Worm (Caenorhabditis elegans): ENCODE results near the gene C24F3.2.

The C24F3.2 gene

DNA sequence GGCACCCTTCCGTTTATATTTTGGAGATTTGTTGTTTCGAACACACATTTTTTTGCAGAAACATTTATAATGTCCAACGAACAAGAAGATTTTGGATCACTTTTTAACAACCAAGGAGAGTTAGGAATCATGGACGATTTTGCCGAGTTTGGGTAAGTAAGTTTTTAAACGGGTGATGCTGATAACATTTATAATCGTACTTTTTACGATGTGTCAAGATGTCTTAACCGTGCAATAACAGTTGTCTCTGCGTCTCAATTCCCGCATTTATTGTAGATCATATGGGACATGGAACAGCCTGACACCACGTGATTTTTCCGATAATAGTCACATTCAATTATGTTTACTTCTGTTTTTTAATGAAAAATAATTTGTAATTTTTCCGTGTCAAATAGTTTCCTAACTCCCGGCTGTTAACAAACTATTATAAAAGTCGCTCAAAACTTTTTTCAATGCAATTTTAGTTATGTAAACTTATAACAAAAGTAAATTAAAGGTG lies 28.3 kb downstream of the C24F3.2 start, which contains the start of gene daf-14:
daf-14 (plus strand) TSS at position 51 of the 499 bp plus-strand sequence.
- no peak for TF ChIP-seq unc-30 (tag; optimal IDR thresholded peaks at IDR 0.05)
- no peak for TF ChIP-seq unc-130 (tag; optimal IDR thresholded peaks at IDR 0.05)
- no peak for TF ChIP-seq grh-1 (GFP tag; IDR thresholded peaks at IDR 0.05)
- TF ChIP-seq mef-2 (tag; optimal IDR thresholded peaks at IDR 0.05), result no peak
- TF ChIP-seq lin-14 (GFP tag; optimal IDR thresholded peaks at IDR 0.05), result peak; percentile 53
- no peak for TF ChIP-seq efl-3 (GFP tag; optimal IDR thresholded peaks at IDR 0.05)
- peak; percentile 25 for TF ChIP-seq nhr-47 (tag; optimal IDR thresholded peaks at IDR 0.05)
- no peak for TF ChIP-seq ceh-90 (tag; optimal IDR thresholded peaks at IDR 0.05)
- TF ChIP-seq blmp-1 (tag; optimal IDR thresholded peaks at IDR 0.05), result peak; percentile 19
- peak; percentile 22 for TF ChIP-seq elt-2 (tag; optimal IDR thresholded peaks at IDR 0.05)
- TF ChIP-seq aha-1 (tag; optimal IDR thresholded peaks at IDR 0.05), result no peak
- peak in 1 of 2 experiments; percentile 0 for TF ChIP-seq lsy-2 (tag; optimal IDR thresholded peaks at IDR 0.05)
- no peak for TF ChIP-seq swsn-7 (tag; optimal IDR thresholded peaks at IDR 0.05)
- no peak for TF ChIP-seq unc-86 (tag; optimal IDR thresholded peaks at IDR 0.05)
- no peak for TF ChIP-seq zag-1 (tag; optimal IDR thresholded peaks at IDR 0.05)
- no peak for TF ChIP-seq vab-15 (tag; optimal IDR thresholded peaks at IDR 0.05)
- TF ChIP-seq C16A3.4 (tag; optimal IDR thresholded peaks at IDR 0.05), result no peak
- TF ChIP-seq snu-23 (GFP tag; optimal IDR thresholded peaks at IDR 0.05), result peak; percentile 31
- no peak for TF ChIP-seq efl-1 (optimal IDR thresholded peaks at IDR 0.05)
- peak in 1 of 2 experiments; percentile 72 for TF ChIP-seq efl-1 (GFP tag; optimal IDR thresholded peaks at IDR 0.05 in 1 of 2)
- no peak for TF ChIP-seq F16B12.6 (tag; optimal IDR thresholded peaks at IDR 0.05)
- TF ChIP-seq nhr-85 (tag), result peak; percentile 81
- TF ChIP-seq ama-1 (optimal IDR thresholded peaks at IDR 0.05), result no peak
- no peak for TF ChIP-seq mab-9 (GFP tag; IDR thresholded peaks at IDR 0.05)
- peak in 1 of 2 experiments; percentile 9 for TF ChIP-seq mdl-1 (tag; optimal IDR thresholded peaks at IDR 0.05)
- TF ChIP-seq nhr-90 (tag; optimal IDR thresholded peaks at IDR 0.05; ENCODE audit: poor library complexity), result peak; percentile 50
- no peak for TF ChIP-seq ztf-11 (tag; optimal IDR thresholded peaks at IDR 0.05)
- TF ChIP-seq mep-1 (tag; optimal IDR thresholded peaks at IDR 0.05), result peak; percentile 22
- no peak for TF ChIP-seq C04F5.9 (tag; optimal IDR thresholded peaks at IDR 0.05)
- peak; percentile 66 for TF ChIP-seq nhr-71 (tag; optimal IDR thresholded peaks at IDR 0.05)
- TF ChIP-seq hlh-17 (GFP tag; optimal IDR thresholded peaks at IDR 0.05; ENCODE audit: borderline replicate concordance), result no peak
- TF ChIP-seq ceh-63 (GFP tag; optimal IDR thresholded peaks at IDR 0.05), result no peak
- TF ChIP-seq elt-3 (tag; optimal IDR thresholded peaks at IDR 0.05), result peak in 2 of 6 experiments; percentile 4 to 36
- peak; percentile 3 for TF ChIP-seq tbx-2 (tag; optimal IDR thresholded peaks at IDR 0.05)
- TF ChIP-seq nhr-19 (GFP tag; conservative IDR thresholded peaks at IDR 0.05), result peak; percentile 49
- peak; percentile 30 to 84 for TF ChIP-seq lin-35 (GFP tag; optimal IDR thresholded peaks at IDR 0.05)
- no peak for TF ChIP-seq nhr-12 (tag; optimal IDR thresholded peaks at IDR 0.05)
- TF ChIP-seq dpl-1 (GFP tag; optimal IDR thresholded peaks at IDR 0.05), result peak; percentile 8 to 55 (median 31)
- TF ChIP-seq nhr-20 (tag; optimal IDR thresholded peaks at IDR 0.05), result peak; percentile 34

DNA sequence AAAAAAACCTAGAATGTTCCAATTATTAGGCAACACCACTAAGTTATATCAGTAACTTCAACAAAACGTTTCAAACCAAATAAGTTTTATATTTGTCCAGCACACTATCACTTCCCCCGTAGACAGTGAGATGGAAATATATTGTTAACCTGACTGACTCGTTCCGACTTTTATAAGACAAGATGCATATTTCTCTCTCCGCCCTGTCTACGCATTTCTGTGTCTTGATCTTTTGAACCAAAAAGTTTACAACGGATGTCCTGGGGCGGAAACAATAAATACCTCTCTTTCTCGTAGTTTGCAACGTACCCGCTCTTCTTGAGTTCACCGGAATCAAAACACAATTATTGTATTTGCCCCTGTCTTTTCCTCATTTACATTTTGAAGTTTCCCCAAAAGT lies 28.9 kb downstream of the C24F3.2 start:
- TF ChIP-seq unc-30 (tag; optimal IDR thresholded peaks at IDR 0.05), result no peak
- no peak for TF ChIP-seq zip-4 (GFP tag; optimal IDR thresholded peaks at IDR 0.05)
- TF ChIP-seq tlp-1 (tag; optimal IDR thresholded peaks at IDR 0.05), result no peak
- no peak for TF ChIP-seq sptf-1 (tag; optimal IDR thresholded peaks at IDR 0.05)
- TF ChIP-seq nhr-85 (tag), result peak; percentile 50
- no peak for TF ChIP-seq isw-1 (GFP tag; IDR thresholded peaks at IDR 0.05)
- TF ChIP-seq pqm-1 (tag; optimal IDR thresholded peaks at IDR 0.05), result no peak
- TF ChIP-seq unc-62 (GFP tag; optimal IDR thresholded peaks at IDR 0.05), result no peak
- peak in 2 of 6 experiments; percentile 76 to 78 for TF ChIP-seq elt-3 (tag; optimal IDR thresholded peaks at IDR 0.05)
- TF ChIP-seq jun-1 (tag; optimal IDR thresholded peaks at IDR 0.05), result no peak
- TF ChIP-seq ceh-90 (tag; optimal IDR thresholded peaks at IDR 0.05), result no peak
- TF ChIP-seq fkh-8 (tag; optimal IDR thresholded peaks at IDR 0.05), result no peak
- TF ChIP-seq ets-5 (GFP tag; IDR thresholded peaks at IDR 0.05), result no peak
- TF ChIP-seq nhr-71 (tag; optimal IDR thresholded peaks at IDR 0.05), result peak; percentile 85
- no peak for TF ChIP-seq C16A3.4 (tag; optimal IDR thresholded peaks at IDR 0.05)
- TF ChIP-seq rnt-1 (tag; optimal IDR thresholded peaks at IDR 0.05), result no peak
- TF ChIP-seq C34B4.2 (tag; optimal IDR thresholded peaks at IDR 0.05), result no peak
- TF ChIP-seq ztf-4 (tag; optimal IDR thresholded peaks at IDR 0.05), result no peak
- no peak for TF ChIP-seq F16B12.6 (tag; optimal IDR thresholded peaks at IDR 0.05)
- no peak for TF ChIP-seq mdl-1 (tag; optimal IDR thresholded peaks at IDR 0.05)
- TF ChIP-seq hlh-17 (GFP tag; optimal IDR thresholded peaks at IDR 0.05; ENCODE audit: borderline replicate concordance), result no peak
- TF ChIP-seq fos-1 (tag; optimal IDR thresholded peaks at IDR 0.05), result no peak
- TF ChIP-seq efl-3 (GFP tag; optimal IDR thresholded peaks at IDR 0.05), result no peak
- TF ChIP-seq lin-14 (GFP tag; optimal IDR thresholded peaks at IDR 0.05), result peak; percentile 65
- no peak for TF ChIP-seq nhr-84 (tag; optimal IDR thresholded peaks at IDR 0.05)

All from whole organism, L1 larva.